Worm (Caenorhabditis elegans): ENCODE data around the gene F21C10.1.

- TF ChIP-seq egl-27 (tag; optimal IDR thresholded peaks at IDR 0.05) = no peak
- TF ChIP-seq lsy-2 (tag; optimal IDR thresholded peaks at IDR 0.05) = no peak
- TF ChIP-seq ama-1 (optimal IDR thresholded peaks at IDR 0.05) = no peak
- TF ChIP-seq fkh-10 (GFP tag; optimal IDR thresholded peaks at IDR 0.05) = no peak
- no peak for TF ChIP-seq daf-19 (GFP tag; conservative IDR thresholded peaks at IDR 0.05)
- no peak for TF ChIP-seq hlh-11 (tag; optimal IDR thresholded peaks at IDR 0.05)
- no peak for TF ChIP-seq nhr-77 (tag; optimal IDR thresholded peaks at IDR 0.05)
- no peak for TF ChIP-seq pha-4 (GFP tag; IDR thresholded peaks at IDR 0.05)
- no peak for TF ChIP-seq pha-4 (tag; optimal IDR thresholded peaks at IDR 0.05)
Measured at ce11 chrV:9133950-9134349, 1.8 kb downstream of the F21C10.1 start, which contains the start of gene B0222.1.
